Fruit fly (Drosophila melanogaster): ENCODE results near the gene CG34309.

dm6 chr3R:13400902-13401721, 28.7 kb downstream of the CG34309 start:
- no peak for TF ChIP-seq CTCF (optimal IDR thresholded peaks at IDR 0.05)
- no peak for TF ChIP-seq CG8478 (optimal IDR thresholded peaks at IDR 0.05)
